Fruit fly (Drosophila melanogaster) whole organism, embryonic: ENCODE measurements around the gene TotA.

Source experiments
- Ada2b ChIP-seq: fragments of 200-800 bp; sonication (Bioruptor generic); IDR thresholded peaks from 2 replicates; pipeline ENCODE4 v1.3.6; 2022; ENCODE audit warnings: missing biosample characterization, missing genetic modification characterization
- Bdp1 ChIP-seq: fragments of 200-800 bp; sonication (Bioruptor generic); optimal IDR thresholded peaks from 3 replicates; lab custom pipeline; 2016; ENCODE audit warnings: missing biosample characterization, missing genetic modification characterization
- Blimp-1 ChIP-seq: fragments of 200-800 bp; sonication (Bioruptor generic); optimal IDR thresholded peaks from 3 replicates; lab custom pipeline; 2018; ENCODE audit warnings: missing biosample characterization, missing genetic modification characterization, mild to moderate bottlenecking, moderate library complexity, missing genetic modification reagents
- CG1024 ChIP-seq: fragments of 200-800 bp; sonication (Bioruptor generic); IDR thresholded peaks from 2 replicates; pipeline ENCODE4 v1.3.6; 2022; ENCODE audit warnings: missing biosample characterization, missing genetic modification characterization
- CG13287 ChIP-seq: fragments of 200-800 bp; sonication (Bioruptor generic); IDR thresholded peaks from 2 replicates; pipeline ENCODE4 v1.3.6; 2022; ENCODE audit warnings: missing biosample characterization, missing genetic modification characterization; ENCODE audit not compliant: partially characterized antibody
- CG15514 ChIP-seq: fragments of 200-800 bp; sonication (Bioruptor generic); optimal IDR thresholded peaks from 3 replicates; lab custom pipeline; 2017; ENCODE audit warnings: missing biosample characterization, missing genetic modification characterization, mild to moderate bottlenecking, moderate library complexity, missing genetic modification reagents
- CG16779 ChIP-seq: fragments of 200-800 bp; sonication (Bioruptor generic); IDR thresholded peaks from 2 replicates; pipeline ENCODE4 v1.3.6; 2022; ENCODE audit warnings: missing biosample characterization, missing genetic modification characterization
- CG2199 ChIP-seq: fragments of 200-800 bp; sonication (Bioruptor generic); IDR thresholded peaks from 3 replicates; pipeline ENCODE4 v1.3.6; 2022; ENCODE audit warnings: missing biosample characterization, missing genetic modification characterization
- CG2712 ChIP-seq: fragments of 200-800 bp; optimal IDR thresholded peaks from 3 replicates; lab custom pipeline; 2019; ENCODE audit warnings: missing biosample characterization, mild to moderate bottlenecking, missing genetic modification characterization, moderate library complexity
- CG3065 ChIP-seq: fragments of 200-800 bp; sonication (Bioruptor generic); optimal IDR thresholded peaks from 2 replicates; lab custom pipeline; 2016; ENCODE audit warnings: missing biosample characterization, missing genetic modification characterization
- CG32767 ChIP-seq: fragments of 200-800 bp; sonication (Bioruptor generic); IDR thresholded peaks from 2 replicates; pipeline ENCODE4 v1.3.6; 2022; ENCODE audit warnings: missing biosample characterization, missing genetic modification characterization
- CG4360 ChIP-seq: fragments of 200-800 bp; sonication (Bioruptor generic); IDR thresholded peaks from 2 replicates; pipeline ENCODE4 v1.3.6; 2022; ENCODE audit warnings: missing biosample characterization, missing genetic modification characterization
- CG4730 ChIP-seq: fragments of 200-800 bp; sonication (Bioruptor generic); IDR thresholded peaks from 2 replicates; pipeline ENCODE4 v1.3.6; 2022; ENCODE audit warnings: missing biosample characterization, missing genetic modification characterization
- CG4820 ChIP-seq: fragments of 200-800 bp; sonication (Bioruptor generic); optimal IDR thresholded peaks from 3 replicates; lab custom pipeline; 2016; ENCODE audit warnings: missing biosample characterization, missing genetic modification characterization
- CG6254 ChIP-seq: fragments of 200-800 bp; sonication (Bioruptor generic); optimal IDR thresholded peaks from 3 replicates; lab custom pipeline; 2017; ENCODE audit warnings: mild to moderate bottlenecking, missing biosample characterization, missing genetic modification reagents, missing genetic modification characterization
- CG6683 ChIP-seq: fragments of 200-800 bp; sonication (Bioruptor generic); optimal IDR thresholded peaks from 2 replicates; lab custom pipeline; 2017; ENCODE audit warnings: missing biosample characterization, mild to moderate bottlenecking, missing genetic modification characterization, missing genetic modification reagents
- CG6689 ChIP-seq: fragments of 200-800 bp; sonication (Bioruptor generic); IDR thresholded peaks from 2 replicates; pipeline ENCODE4 v1.3.6; 2022; ENCODE audit warnings: missing biosample characterization, missing genetic modification characterization
- CG7271 ChIP-seq: fragments of 200-800 bp; sonication (Bioruptor generic); optimal IDR thresholded peaks from 2 replicates; lab custom pipeline; 2018; ENCODE audit warnings: missing biosample characterization, mild to moderate bottlenecking, missing genetic modification characterization, moderate library complexity
- CG8765 ChIP-seq: fragments of 200-800 bp; sonication (Bioruptor generic); IDR thresholded peaks from 2 replicates; pipeline ENCODE4 v1.3.6; 2022; ENCODE audit warnings: missing biosample characterization, missing genetic modification characterization
- CHES-1-like ChIP-seq: fragments of 200-800 bp; sonication (Bioruptor generic); optimal IDR thresholded peaks from 2 replicates; lab custom pipeline; 2016; ENCODE audit warnings: missing biosample characterization, missing genetic modification characterization
- CTCF ChIP-seq: fragments of 200-800 bp; sonication (Bioruptor generic); optimal IDR thresholded peaks from 2 replicates; lab custom pipeline; 2017; ENCODE audit warnings: missing biosample characterization, mild to moderate bottlenecking, missing genetic modification characterization, moderate library complexity
- CkIIα-i1 ChIP-seq: fragments of 200-800 bp; sonication (Bioruptor generic); IDR thresholded peaks from 2 replicates; pipeline ENCODE4 v1.3.6; 2022; ENCODE audit warnings: missing biosample characterization, missing genetic modification characterization
- Dbx ChIP-seq: fragments of 200-800 bp; sonication (Bioruptor generic); IDR thresholded peaks from 3 replicates; pipeline ENCODE4 v1.3.6; 2022; ENCODE audit warnings: missing biosample characterization, missing genetic modification characterization
- Doc3 ChIP-seq: fragments of 200-800 bp; sonication (Bioruptor generic); IDR thresholded peaks from 3 replicates; pipeline ENCODE4 v1.3.6; 2022; ENCODE audit warnings: missing biosample characterization, missing genetic modification characterization; ENCODE audit not compliant: partially characterized antibody
- Fer2 ChIP-seq: fragments of 200-800 bp; sonication (Bioruptor generic); optimal IDR thresholded peaks from 2 replicates; lab custom pipeline; 2018; ENCODE audit warnings: missing biosample characterization, mild to moderate bottlenecking, missing genetic modification characterization, moderate library complexity
- NFAT ChIP-seq: fragments of 200-800 bp; sonication (Bioruptor generic); IDR thresholded peaks from 2 replicates; pipeline ENCODE4 v1.3.6; 2022; ENCODE audit warnings: missing biosample characterization, missing genetic modification characterization
- Nf-YB ChIP-seq: fragments of 200-800 bp; sonication (Bioruptor generic); optimal IDR thresholded peaks from 3 replicates; lab custom pipeline; 2019; ENCODE audit warnings: missing biosample characterization, mild to moderate bottlenecking, missing genetic modification characterization, moderate library complexity
- Six4 ChIP-seq: fragments of 200-800 bp; sonication (Bioruptor generic); optimal IDR thresholded peaks from 2 replicates; lab custom pipeline; 2016; ENCODE audit warnings: missing biosample characterization, missing genetic modification characterization
- Sox102F ChIP-seq: fragments of 200-800 bp; sonication (Bioruptor generic); optimal IDR thresholded peaks from 2 replicates; lab custom pipeline; 2018; ENCODE audit warnings: missing biosample characterization, mild to moderate bottlenecking, missing genetic modification characterization, moderate library complexity
- Tbp ChIP-seq: fragments of >200 bp; optimal IDR thresholded peaks from 2 replicates; lab custom pipeline; 2018; ENCODE audit warnings: missing biosample characterization, missing genetic modification characterization
- amos ChIP-seq: fragments of 200-800 bp; sonication (Bioruptor generic); IDR thresholded peaks from 2 replicates; pipeline ENCODE4 v1.3.6; 2022; ENCODE audit warnings: missing biosample characterization, missing genetic modification characterization; ENCODE audit not compliant: partially characterized antibody
- corto ChIP-seq: fragments of 200-800 bp; sonication (Bioruptor generic); optimal IDR thresholded peaks from 2 replicates; lab custom pipeline; 2016; ENCODE audit warnings: missing biosample characterization, mild to moderate bottlenecking, missing genetic modification characterization, moderate library complexity
- crc ChIP-seq: fragments of 200-800 bp; sonication (Bioruptor generic); optimal IDR thresholded peaks from 2 replicates; lab custom pipeline; 2016; ENCODE audit warnings: missing biosample characterization, missing genetic modification characterization
- crp ChIP-seq, 2 experiments: fragments of 200-800 bp; sonication (Bioruptor generic); optimal IDR thresholded peaks; 2 replicates in 1 of 2; 3 replicates in 1 of 2; lab custom pipeline; 2017; ENCODE audit warnings: missing biosample characterization in 2 of 2, missing genetic modification characterization in 2 of 2, mild to moderate bottlenecking in 1 of 2, moderate library complexity in 1 of 2
- dan ChIP-seq: fragments of 200-800 bp; sonication (Bioruptor generic); IDR thresholded peaks from 2 replicates; pipeline ENCODE4 v1.3.6; 2022; ENCODE audit warnings: missing biosample characterization, missing genetic modification characterization
- esg ChIP-seq: fragments of 200-800 bp; sonication (Bioruptor generic); conservative IDR thresholded peaks from 2 replicates; pipeline ENCODE4 v1.3.6; 2022; ENCODE audit warnings: missing biosample characterization, missing genetic modification characterization
- fru ChIP-seq: fragments of >200 bp; optimal IDR thresholded peaks from 2 replicates; lab custom pipeline; 2017
- lab ChIP-seq: fragments of 200-800 bp; sonication (Bioruptor generic); optimal IDR thresholded peaks from 3 replicates; lab custom pipeline; 2017; ENCODE audit warnings: missing biosample characterization, missing genetic modification characterization, mild to moderate bottlenecking, moderate library complexity, missing genetic modification reagents
- p53 ChIP-seq: fragments of 200-800 bp; sonication (Bioruptor generic); optimal IDR thresholded peaks from 2 replicates; lab custom pipeline; 2016; ENCODE audit warnings: missing biosample characterization, missing genetic modification characterization
- salm ChIP-seq: fragments of 200-800 bp; sonication (Bioruptor generic); optimal IDR thresholded peaks from 2 replicates; lab custom pipeline; 2018; ENCODE audit warnings: missing biosample characterization, mild to moderate bottlenecking, missing genetic modification characterization
- schlank ChIP-seq: fragments of 200-800 bp; sonication (Bioruptor generic); optimal IDR thresholded peaks from 2 replicates; lab custom pipeline; 2018; ENCODE audit warnings: missing biosample characterization, mild to moderate bottlenecking, missing genetic modification characterization
- sd ChIP-seq: fragments of 200-800 bp; sonication (Bioruptor generic); optimal IDR thresholded peaks from 3 replicates; lab custom pipeline; 2018; ENCODE audit warnings: missing biosample characterization, mild to moderate bottlenecking, missing genetic modification characterization, moderate library complexity
- seq ChIP-seq: fragments of 200-800 bp; sonication (Bioruptor generic); IDR thresholded peaks from 2 replicates; pipeline ENCODE4 v1.3.6; 2022; ENCODE audit warnings: missing biosample characterization, missing genetic modification characterization
- tap ChIP-seq: fragments of 200-800 bp; optimal IDR thresholded peaks from 3 replicates; lab custom pipeline; 2019; ENCODE audit warnings: missing biosample characterization, mild to moderate bottlenecking, missing genetic modification characterization, moderate library complexity
- toy ChIP-seq: fragments of 200-800 bp; sonication (Bioruptor generic); IDR thresholded peaks from 2 replicates; pipeline ENCODE4 v1.3.6; 2022; ENCODE audit warnings: missing biosample characterization, missing genetic modification characterization
- tup ChIP-seq: fragments of 200-800 bp; sonication (Bioruptor generic); optimal IDR thresholded peaks from 2 replicates; lab custom pipeline; 2016; ENCODE audit warnings: missing biosample characterization, mild to moderate bottlenecking, missing genetic modification characterization, moderate library complexity
- twi ChIP-seq: fragments of 200-800 bp; optimal IDR thresholded peaks from 2 replicates; lab custom pipeline; 2019; ENCODE audit warnings: missing biosample characterization, mild to moderate bottlenecking, missing genetic modification characterization, moderate library complexity
- wek ChIP-seq: fragments of 200-800 bp; sonication (Bioruptor generic); optimal IDR thresholded peaks from 3 replicates; lab custom pipeline; 2018; ENCODE audit warnings: missing biosample characterization, mild to moderate bottlenecking, missing genetic modification characterization, moderate library complexity
- wor ChIP-seq: fragments of 200-800 bp; sonication (Bioruptor generic); IDR thresholded peaks from 2 replicates; pipeline ENCODE4 v1.3.6; 2022; ENCODE audit warnings: missing biosample characterization, missing genetic modification characterization
- zfh1 ChIP-seq: fragments of 200-800 bp; sonication (Bioruptor generic); IDR thresholded peaks from 3 replicates; pipeline ENCODE4 v1.3.6; 2022; ENCODE audit warnings: missing biosample characterization, missing genetic modification characterization

TotA gene

DNA sequence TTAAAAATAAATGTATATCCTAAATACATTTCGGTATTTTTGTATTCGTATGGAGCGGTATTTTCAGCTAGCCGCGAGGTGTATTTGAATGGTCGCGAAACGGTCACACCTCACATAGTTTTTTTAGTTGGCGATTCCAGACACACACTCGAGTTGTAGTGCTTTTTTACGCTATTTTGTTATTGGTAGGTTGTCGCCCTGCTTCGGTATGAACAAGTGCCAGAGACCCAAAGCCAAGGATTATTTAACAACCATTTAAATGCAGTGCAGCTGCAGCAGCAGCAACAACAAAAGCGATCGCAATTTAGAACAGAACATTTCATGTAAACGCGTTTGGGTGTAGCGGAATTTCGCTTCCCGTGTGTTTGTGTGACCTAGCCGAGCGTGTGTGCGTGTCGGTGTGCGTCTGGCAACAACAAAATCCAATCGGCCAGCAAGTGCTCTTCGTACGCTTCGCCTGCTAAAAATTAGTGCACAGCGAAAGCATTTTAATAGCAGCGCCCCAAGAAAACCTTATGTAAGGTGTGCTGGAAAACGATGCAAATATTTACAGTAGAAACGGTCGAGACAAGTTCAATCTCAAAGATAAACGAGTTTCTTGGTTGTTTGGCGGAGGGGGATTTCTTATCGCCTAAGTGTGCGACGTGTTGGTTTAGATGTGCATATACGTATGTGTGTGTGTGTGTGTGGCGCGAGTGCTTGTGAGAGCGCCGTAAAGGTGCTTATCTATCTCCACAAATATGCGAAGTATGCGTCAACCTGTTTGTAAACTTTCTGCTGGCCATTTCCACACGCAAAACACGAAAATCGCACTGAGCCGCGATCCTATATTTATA, 37.9 kb upstream of the TotA start, which contains the start of gene Synd (continued):
- no peak; the same call in 1 of the 2 replicates for TF ChIP-seq NFAT
- TF ChIP-seq Doc3 (GFP tag; lab: Robert Waterston, UW), result no peak
- no peak for TF ChIP-seq Sox102F (GFP tag; lab: Kevin White, UChicago)
- TF ChIP-seq CG7271 (tag; lab: Kevin White, UChicago), result no peak
- TF ChIP-seq salm, result no peak
- no peak for TF ChIP-seq dan (GFP tag; lab: Robert Waterston, UW)
- TF ChIP-seq CTCF, result no peak
- TF ChIP-seq wor (GFP tag; lab: Robert Waterston, UW), result no peak
- no peak for TF ChIP-seq esg (GFP tag; lab: Robert Waterston, UW)
- no peak for TF ChIP-seq twi (tag; lab: Kevin White, UChicago)
- no peak for TF ChIP-seq Six4 (GFP tag; lab: Kevin White, UChicago)
- TF ChIP-seq CG16779 (GFP tag; lab: Robert Waterston, UW), result no peak
- no peak for TF ChIP-seq schlank (tag; lab: Kevin White, UChicago)
- peak; percentile 25 for TF ChIP-seq CHES-1-like (GFP tag; lab: Kevin White, UChicago)
- no peak for TF ChIP-seq Ada2b (GFP tag; lab: Robert Waterston, UW)
- TF ChIP-seq Fer2 (tag; lab: Kevin White, UChicago), result no peak
- peak; percentile 25 for TF ChIP-seq CG15514 (GFP tag; lab: Kevin White, UChicago)
- TF ChIP-seq Tbp, result peak; percentile 19
- no peak for TF ChIP-seq CG3065 (GFP tag; lab: Kevin White, UChicago)
- TF ChIP-seq CG4730 (GFP tag; lab: Robert Waterston, UW), result no peak
- peak; percentile 45 for TF ChIP-seq CG13287 (GFP tag; lab: Robert Waterston, UW)
- TF ChIP-seq crc (GFP tag; lab: Kevin White, UChicago), result no peak
- no peak for TF ChIP-seq Bdp1 (GFP tag; lab: Kevin White, UChicago)
- no peak for TF ChIP-seq p53 (GFP tag; lab: Kevin White, UChicago)
- TF ChIP-seq lab (GFP tag; lab: Kevin White, UChicago), result peak; percentile 49
- TF ChIP-seq corto (GFP tag; lab: Kevin White, UChicago), result no peak
- peak; percentile 15 for TF ChIP-seq Nf-YB
- TF ChIP-seq seq, result no peak
- no peak for TF ChIP-seq zfh1 (GFP tag; lab: Robert Waterston, UW)
- no peak for TF ChIP-seq Dbx
- 0 out of 2 replicates have a peak, but pooled peaks have one; percentile 17 for TF ChIP-seq CG6689 (GFP tag; lab: Robert Waterston, UW)
- no peak for TF ChIP-seq CG32767 (GFP tag; lab: Robert Waterston, UW)
- TF ChIP-seq CkIIα-i1, result no peak
- no peak for TF ChIP-seq wek (GFP tag; lab: Kevin White, UChicago)
- TF ChIP-seq tap (tag; lab: Kevin White, UChicago), result no peak
- no peak for TF ChIP-seq CG8765 (GFP tag; lab: Robert Waterston, UW)
- TF ChIP-seq amos (GFP tag; lab: Robert Waterston, UW), result peak; percentile 18; the same call in 1 of the 2 replicates
- TF ChIP-seq sd (tag; lab: Kevin White, UChicago), result peak; percentile 98
- TF ChIP-seq CG4820 (GFP tag; lab: Kevin White, UChicago), result no peak
- TF ChIP-seq CG6683 (GFP tag; lab: Kevin White, UChicago), result peak; percentile 5
- no peak for TF ChIP-seq toy
- no peak for TF ChIP-seq CG2199 (GFP tag; lab: Robert Waterston, UW)
- TF ChIP-seq Blimp-1 (GFP tag; lab: Kevin White, UChicago), result no peak
- TF ChIP-seq tup (GFP tag; lab: Kevin White, UChicago), result no peak
- TF ChIP-seq crp (GFP tag; optimal IDR thresholded peaks at IDR 0.05; lab: Kevin White, UChicago), result peak in 1 of 2 experiments; percentile 64
- TF ChIP-seq CG1024 (GFP tag; lab: Robert Waterston, UW), result no peak
- TF ChIP-seq fru (lab: Kevin White, UChicago), result no peak
- TF ChIP-seq CG4360 (GFP tag; lab: Robert Waterston, UW), result peak; percentile 64; the same call in 1 of the 2 replicates
- TF ChIP-seq CG2712 (tag; lab: Kevin White, UChicago), result peak; percentile 11
- no peak for TF ChIP-seq CG6254 (GFP tag; lab: Kevin White, UChicago)
